Worm (Caenorhabditis elegans): Measurements from ENCODE around the gene F55A11.7.

Gene F55A11.7

ce11 chrV:11782809-11783440 lies 4.3 kb downstream of the F55A11.7 start, which contains the start of gene F55A11.11 (continued):
- TF ChIP-seq unc-62 (GFP tag; optimal IDR thresholded peaks at IDR 0.05 in 1 of 2) (peak in 1 of 2 experiments; percentile 95), unc-62 (tag; optimal IDR thresholded peaks at IDR 0.05) (no peak), aly-2 (tag; optimal IDR thresholded peaks at IDR 0.05) (no peak), nhr-41 (GFP tag; IDR thresholded peaks at IDR 0.05) (peak; percentile 97), egl-43 (GFP tag; IDR thresholded peaks at IDR 0.05) (peak; percentile 99), mes-2 (tag; optimal IDR thresholded peaks at IDR 0.05; ENCODE audit: poor library complexity, severe bottlenecking) (peak; percentile 80), lin-39 (tag; optimal IDR thresholded peaks at IDR 0.05) (no peak), mxl-3 (GFP tag; optimal IDR thresholded peaks at IDR 0.05) (peak; percentile 87), skn-1 (tag; optimal IDR thresholded peaks at IDR 0.05) (no peak), lin-1 (GFP tag; IDR thresholded peaks at IDR 0.05) (peak; percentile 95), Y105C5A.15 (GFP tag; IDR thresholded peaks at IDR 0.05) (peak; percentile 95), nhr-6 (tag; optimal IDR thresholded peaks at IDR 0.05) (peak; percentile 22), lin-15B (tag; optimal IDR thresholded peaks at IDR 0.05) (no peak), T20F7.1 (GFP tag; optimal IDR thresholded peaks at IDR 0.05) (peak; percentile 79), zfp-2 (tag; optimal IDR thresholded peaks at IDR 0.05) (peak; percentile 66), zip-11 (GFP tag; IDR thresholded peaks at IDR 0.05) (peak; percentile 89), rbr-2 (tag; optimal IDR thresholded peaks at IDR 0.05) (peak; percentile 84), dmd-8 (GFP tag; IDR thresholded peaks at IDR 0.05) (peak; percentile 98; the same call in 1 of the 2 replicates), F26F4.8 (GFP tag; conservative IDR thresholded peaks at IDR 0.05) (peak; percentile 98), fos-1 (tag; optimal IDR thresholded peaks at IDR 0.05) (no peak), lsy-2 (tag; optimal IDR thresholded peaks at IDR 0.05) (peak in 1 of 2 experiments; percentile 79), hlh-11 (tag; optimal IDR thresholded peaks at IDR 0.05) (peak; percentile 73), nhr-102 (tag; optimal IDR thresholded peaks at IDR 0.05) (peak; percentile 82), aha-1 (tag) (peak; percentile 99), set-16 (GFP tag; IDR thresholded peaks at IDR 0.05) (no peak; the same call in 1 of the 2 replicates), dpl-1 (GFP tag; optimal IDR thresholded peaks at IDR 0.05) (peak; percentile 53), R02D3.7 (tag; optimal IDR thresholded peaks at IDR 0.05) (peak; percentile 38), daf-19 (GFP tag; conservative IDR thresholded peaks at IDR 0.05) (peak; percentile 94), arid-1 (GFP tag; conservative IDR thresholded peaks at IDR 0.05) (peak; percentile 94), tag-97 (GFP tag; IDR thresholded peaks at IDR 0.05) (no peak)

ce11 chrV:11779810-11780209 lies 7.4 kb downstream of the F55A11.7 start:
- no peak for TF ChIP-seq skn-1 (tag; optimal IDR thresholded peaks at IDR 0.05)
- TF ChIP-seq mdl-1 (tag; optimal IDR thresholded peaks at IDR 0.05), result no peak
- peak in 1 of 2 experiments; percentile 19 for TF ChIP-seq lsy-2 (tag; optimal IDR thresholded peaks at IDR 0.05)
- no peak for TF ChIP-seq jun-1 (tag; optimal IDR thresholded peaks at IDR 0.05)
- TF ChIP-seq nhr-28 (tag; optimal IDR thresholded peaks at IDR 0.05), result peak; percentile 15
- TF ChIP-seq unc-62 (GFP tag; optimal IDR thresholded peaks at IDR 0.05 in 1 of 2), result peak in 1 of 2 experiments; percentile 97
- no peak for TF ChIP-seq unc-62 (tag; optimal IDR thresholded peaks at IDR 0.05)
- no peak for TF ChIP-seq lin-1 (GFP tag; IDR thresholded peaks at IDR 0.05)
- no peak for TF ChIP-seq lir-3 (tag; optimal IDR thresholded peaks at IDR 0.05)
- no peak for TF ChIP-seq egl-27 (tag; optimal IDR thresholded peaks at IDR 0.05)
- 0 out of 2 replicates have a peak, but pooled peaks have one; percentile 57 for TF ChIP-seq ceh-20 (GFP tag; IDR thresholded peaks at IDR 0.05)

ce11 chrV:11779310-11779709 lies 7.9 kb downstream of the F55A11.7 start:
- TF ChIP-seq zip-11 (GFP tag; IDR thresholded peaks at IDR 0.05), result no peak
- TF ChIP-seq hlh-30 (tag; optimal IDR thresholded peaks at IDR 0.05; ENCODE audit: insufficient read depth), result peak; percentile 6
- TF ChIP-seq madf-9 (GFP tag; conservative IDR thresholded peaks at IDR 0.05), result no peak

All from whole organism, L4 larva.